Worm (Caenorhabditis elegans): ENCODE measurements around the gene clc-10.

ce11 chrIII:6087705-6088359, 31.0 kb downstream of the clc-10 start, which contains the start of gene wht-1:
- no peak for TF ChIP-seq pha-4 (tag; optimal IDR thresholded peaks at IDR 0.05)
- no peak for TF ChIP-seq K11D2.4 (GFP tag; IDR thresholded peaks at IDR 0.05)
- no peak for TF ChIP-seq egrh-3 (GFP tag; IDR thresholded peaks at IDR 0.05)
- TF ChIP-seq bed-2 (GFP tag; IDR thresholded peaks at IDR 0.05): no peak
- TF ChIP-seq nhr-27 (tag; optimal IDR thresholded peaks at IDR 0.05): no peak
- TF ChIP-seq ceh-40 (GFP tag; IDR thresholded peaks at IDR 0.05): no peak
- TF ChIP-seq T07F8.4 (tag; optimal IDR thresholded peaks at IDR 0.05): no peak
- TF ChIP-seq gei-17 (GFP tag; optimal IDR thresholded peaks at IDR 0.05): no peak
- no peak for TF ChIP-seq ama-1 (optimal IDR thresholded peaks at IDR 0.05)
- no peak for TF ChIP-seq ama-1 (GFP tag; optimal IDR thresholded peaks at IDR 0.05)
- TF ChIP-seq unc-62 (GFP tag; optimal IDR thresholded peaks at IDR 0.05): no peak
- no peak for TF ChIP-seq nhr-179 (tag; optimal IDR thresholded peaks at IDR 0.05)
- TF ChIP-seq akir-1 (GFP tag; optimal IDR thresholded peaks at IDR 0.05): no peak

Measured in whole organism, young adult.